Fruit fly (Drosophila melanogaster) whole organism, embryonic: Measurements from ENCODE around the gene CG13658.

Experiments used
- B-H1 ChIP-seq: fragments of 200-800 bp; sonication (Bioruptor generic); IDR thresholded peaks from 3 replicates; pipeline ENCODE4 v1.3.6; 2022; ENCODE audit warnings: missing biosample characterization, missing genetic modification characterization
- CG10565 ChIP-seq: fragments of 200-800 bp; sonication (Bioruptor generic); optimal IDR thresholded peaks from 3 replicates; lab custom pipeline; 2016; ENCODE audit warnings: missing biosample characterization, mild to moderate bottlenecking, missing genetic modification characterization
- CG12104 ChIP-seq: fragments of 200-800 bp; sonication (Bioruptor generic); optimal IDR thresholded peaks from 3 replicates; lab custom pipeline; 2016; ENCODE audit warnings: missing biosample characterization, missing genetic modification characterization
- CG13424 ChIP-seq: fragments of 200-800 bp; sonication (Bioruptor generic); optimal IDR thresholded peaks from 2 replicates; lab custom pipeline; 2019; ENCODE audit warnings: missing biosample characterization, mild to moderate bottlenecking, missing genetic modification characterization, moderate library complexity
- CG14050 ChIP-seq: fragments of 200-800 bp; sonication (Bioruptor generic); IDR thresholded peaks from 3 replicates; pipeline ENCODE4 v1.3.6; 2022; ENCODE audit warnings: missing biosample characterization, missing genetic modification characterization
- CG14441 ChIP-seq: fragments of 200-800 bp; sonication (Bioruptor generic); IDR thresholded peaks from 2 replicates; pipeline ENCODE4 v1.3.6; 2022; ENCODE audit warnings: missing biosample characterization, missing genetic modification characterization
- CG15479 ChIP-seq: fragments of 200-800 bp; sonication (Bioruptor generic); optimal IDR thresholded peaks from 3 replicates; lab custom pipeline; 2019; ENCODE audit warnings: missing biosample characterization, mild to moderate bottlenecking, missing genetic modification characterization, moderate library complexity
- CG17612 ChIP-seq: fragments of 200-800 bp; sonication (Bioruptor generic); IDR thresholded peaks from 2 replicates; pipeline ENCODE4 v1.3.6; 2022; ENCODE audit warnings: missing biosample characterization, missing genetic modification characterization
- CG18011 ChIP-seq: fragments of 200-800 bp; sonication (Bioruptor generic); optimal IDR thresholded peaks from 2 replicates; lab custom pipeline; 2017; ENCODE audit warnings: missing biosample characterization, missing genetic modification characterization, mild to moderate bottlenecking, moderate library complexity, missing genotype
- CG30431 ChIP-seq: fragments of 200-800 bp; sonication (Bioruptor generic); optimal IDR thresholded peaks from 2 replicates; lab custom pipeline; 2017; ENCODE audit warnings: missing biosample characterization, missing genetic modification characterization
- CG31365 ChIP-seq: fragments of 200-800 bp; sonication (Bioruptor generic); optimal IDR thresholded peaks from 2 replicates; lab custom pipeline; 2018; ENCODE audit warnings: missing biosample characterization, mild to moderate bottlenecking, missing genetic modification characterization
- CG6272 ChIP-seq: fragments of 200-800 bp; sonication (Bioruptor generic); IDR thresholded peaks from 2 replicates; pipeline ENCODE4 v1.3.6; 2022; ENCODE audit warnings: missing biosample characterization, missing genetic modification characterization
- CG6813 ChIP-seq: fragments of 200-800 bp; sonication (Bioruptor generic); optimal IDR thresholded peaks from 2 replicates; lab custom pipeline; 2017; ENCODE audit warnings: missing biosample characterization, missing genetic modification characterization, mild to moderate bottlenecking, moderate library complexity, missing genetic modification reagents
- CG7556 ChIP-seq: fragments of 200-800 bp; sonication (Bioruptor generic); optimal IDR thresholded peaks from 2 replicates; lab custom pipeline; 2017; ENCODE audit warnings: missing biosample characterization, mild to moderate bottlenecking, missing genetic modification characterization
- CG8281 ChIP-seq: fragments of 200-800 bp; sonication (Bioruptor generic); optimal IDR thresholded peaks from 2 replicates; lab custom pipeline; 2018; ENCODE audit warnings: missing biosample characterization, mild to moderate bottlenecking, missing genetic modification characterization, moderate library complexity
- CG8765 ChIP-seq: fragments of 200-800 bp; sonication (Bioruptor generic); IDR thresholded peaks from 2 replicates; pipeline ENCODE4 v1.3.6; 2022; ENCODE audit warnings: missing biosample characterization, missing genetic modification characterization
- CG8924 ChIP-seq: fragments of 200-800 bp; optimal IDR thresholded peaks from 3 replicates; lab custom pipeline; 2019; ENCODE audit warnings: missing biosample characterization, mild to moderate bottlenecking, missing genetic modification characterization, moderate library complexity
- E2f2 ChIP-seq: fragments of 200-800 bp; sonication (Bioruptor generic); IDR thresholded peaks from 2 replicates; pipeline ENCODE4 v1.3.6; 2022; ENCODE audit warnings: missing biosample characterization, missing genetic modification characterization
- Fer2 ChIP-seq: fragments of 200-800 bp; sonication (Bioruptor generic); optimal IDR thresholded peaks from 2 replicates; lab custom pipeline; 2018; ENCODE audit warnings: missing biosample characterization, mild to moderate bottlenecking, missing genetic modification characterization, moderate library complexity
- HLH4C ChIP-seq: fragments of 200-800 bp; sonication (Bioruptor generic); IDR thresholded peaks from 3 replicates; pipeline ENCODE4 v1.3.6; 2022; ENCODE audit warnings: missing biosample characterization, missing genetic modification characterization; ENCODE audit not compliant: partially characterized antibody
- HmgD ChIP-seq: fragments of 200-800 bp; sonication (Bioruptor generic); optimal IDR thresholded peaks from 3 replicates; lab custom pipeline; 2016; ENCODE audit warnings: missing biosample characterization, missing genetic modification characterization
- Jarid2 ChIP-seq: fragments of 200-800 bp; sonication (Bioruptor generic); optimal IDR thresholded peaks from 3 replicates; lab custom pipeline; 2017; ENCODE audit warnings: mild to moderate bottlenecking, missing biosample characterization, missing genetic modification reagents, missing genetic modification characterization
- Nf-YC ChIP-seq: fragments of 200-800 bp; optimal IDR thresholded peaks from 3 replicates; lab custom pipeline; 2019; ENCODE audit warnings: missing biosample characterization, mild to moderate bottlenecking, missing genetic modification characterization, moderate library complexity
- Poxn ChIP-seq: fragments of 200-800 bp; sonication (Bioruptor generic); IDR thresholded peaks from 2 replicates; pipeline ENCODE4 v1.3.6; 2022; ENCODE audit warnings: missing biosample characterization, missing genetic modification characterization
- Scr ChIP-seq: fragments of 200-800 bp; sonication (Bioruptor generic); IDR thresholded peaks from 2 replicates; pipeline ENCODE4 v1.3.6; 2022; ENCODE audit warnings: missing biosample characterization, missing genetic modification characterization; ENCODE audit not compliant: partially characterized antibody
- Sin3A ChIP-seq: fragments of >200 bp; optimal IDR thresholded peaks from 2 replicates; lab custom pipeline; 2018
- Ssrp ChIP-seq: fragments of 200-800 bp; sonication (Bioruptor generic); optimal IDR thresholded peaks from 2 replicates; lab custom pipeline; 2018; ENCODE audit warnings: missing biosample characterization, mild to moderate bottlenecking, missing genetic modification characterization, moderate library complexity
- bowl ChIP-seq: fragments of 200-800 bp; sonication (Bioruptor generic); IDR thresholded peaks from 2 replicates; pipeline ENCODE4 v1.3.6; 2022; ENCODE audit warnings: missing biosample characterization, missing genetic modification characterization
- cad ChIP-seq: fragments of >200 bp; optimal IDR thresholded peaks from 2 replicates; lab custom pipeline; 2017; ENCODE audit warnings: missing biosample characterization, missing genetic modification characterization
- corto ChIP-seq: fragments of 200-800 bp; sonication (Bioruptor generic); optimal IDR thresholded peaks from 2 replicates; lab custom pipeline; 2016; ENCODE audit warnings: missing biosample characterization, mild to moderate bottlenecking, missing genetic modification characterization, moderate library complexity
- croc ChIP-seq: fragments of 200-800 bp; sonication (Bioruptor generic); conservative IDR thresholded peaks from 3 replicates; pipeline ENCODE4 v1.3.6; 2022; ENCODE audit warnings: missing biosample characterization, missing genetic modification characterization
- ems ChIP-seq: fragments of 200-800 bp; sonication (Bioruptor generic); optimal IDR thresholded peaks from 3 replicates; lab custom pipeline; 2016; ENCODE audit warnings: missing biosample characterization, missing genetic modification characterization
- esg ChIP-seq: fragments of 200-800 bp; sonication (Bioruptor generic); conservative IDR thresholded peaks from 2 replicates; pipeline ENCODE4 v1.3.6; 2022; ENCODE audit warnings: missing biosample characterization, missing genetic modification characterization
- eve ChIP-seq, 2 experiments: fragments of >200 bp; optimal IDR thresholded peaks; 2 replicates each; lab custom pipeline; 2017; ENCODE audit warnings: missing biosample characterization in 2 of 2, missing genetic modification characterization in 2 of 2
- ind ChIP-seq: fragments of 200-800 bp; sonication (Bioruptor generic); optimal IDR thresholded peaks from 3 replicates; lab custom pipeline; 2016; ENCODE audit warnings: missing biosample characterization, missing genetic modification characterization
- jing ChIP-seq: fragments of 200-800 bp; sonication (Bioruptor generic); optimal IDR thresholded peaks from 2 replicates; lab custom pipeline; 2018; ENCODE audit warnings: missing biosample characterization, mild to moderate bottlenecking, missing genetic modification characterization
- ken ChIP-seq: fragments of 200-800 bp; sonication (Bioruptor generic); IDR thresholded peaks from 3 replicates; pipeline ENCODE4 v1.3.6; 2022; ENCODE audit warnings: missing biosample characterization, missing genetic modification characterization
- klu ChIP-seq: fragments of 200-800 bp; sonication (Bioruptor generic); IDR thresholded peaks from 2 replicates; pipeline ENCODE4 v1.3.6; 2022; ENCODE audit warnings: missing biosample characterization, missing genetic modification characterization
- lab ChIP-seq: fragments of 200-800 bp; sonication (Bioruptor generic); optimal IDR thresholded peaks from 3 replicates; lab custom pipeline; 2017; ENCODE audit warnings: missing biosample characterization, missing genetic modification characterization, mild to moderate bottlenecking, moderate library complexity, missing genetic modification reagents
- oc ChIP-seq: fragments of 200-800 bp; sonication (Bioruptor generic); optimal IDR thresholded peaks from 2 replicates; lab custom pipeline; 2018; ENCODE audit warnings: missing biosample characterization, mild to moderate bottlenecking, missing genetic modification characterization, moderate library complexity
- pfk ChIP-seq: fragments of 200-800 bp; sonication (Bioruptor generic); optimal IDR thresholded peaks from 2 replicates; lab custom pipeline; 2018; ENCODE audit warnings: missing biosample characterization, mild to moderate bottlenecking, missing genetic modification characterization, moderate library complexity
- pnt ChIP-seq: fragments of 200-800 bp; sonication (Bioruptor generic); optimal IDR thresholded peaks from 3 replicates; lab custom pipeline; 2016; ENCODE audit warnings: missing biosample characterization, missing genetic modification characterization
- ranshi ChIP-seq: fragments of 200-800 bp; sonication (Bioruptor generic); IDR thresholded peaks from 2 replicates; pipeline ENCODE4 v1.3.6; 2022; ENCODE audit warnings: missing biosample characterization, missing genetic modification characterization
- scrt ChIP-seq: fragments of 200-800 bp; sonication (Bioruptor generic); optimal IDR thresholded peaks from 2 replicates; lab custom pipeline; 2018; ENCODE audit warnings: missing biosample characterization, mild to moderate bottlenecking, missing genetic modification characterization, moderate library complexity
- sens-2 ChIP-seq: fragments of 200-800 bp; sonication (Bioruptor generic); IDR thresholded peaks from 2 replicates; pipeline ENCODE4 v1.3.6; 2022; ENCODE audit warnings: missing biosample characterization, missing genetic modification characterization
- sim ChIP-seq: fragments of 200-800 bp; sonication (Bioruptor generic); IDR thresholded peaks from 2 replicates; pipeline ENCODE4 v1.3.6; 2022; ENCODE audit warnings: missing biosample characterization, missing genetic modification characterization
- sqz ChIP-seq: fragments of 200-800 bp; sonication (Bioruptor generic); optimal IDR thresholded peaks from 3 replicates; lab custom pipeline; 2018; ENCODE audit warnings: missing biosample characterization, mild to moderate bottlenecking, missing genetic modification characterization
- unpg ChIP-seq: fragments of 200-800 bp; sonication (Bioruptor generic); optimal IDR thresholded peaks from 3 replicates; lab custom pipeline; 2018; ENCODE audit warnings: missing biosample characterization, mild to moderate bottlenecking, missing genetic modification characterization, moderate library complexity
- z ChIP-seq: fragments of 200-800 bp; sonication (Bioruptor generic); IDR thresholded peaks from 3 replicates; pipeline ENCODE4 v1.3.6; 2022; ENCODE audit warnings: missing biosample characterization, missing genetic modification characterization
- zen2 ChIP-seq: fragments of 200-800 bp; sonication (Bioruptor generic); IDR thresholded peaks from 3 replicates; pipeline ENCODE4 v1.3.6; 2022; ENCODE audit warnings: missing biosample characterization, missing genetic modification characterization; ENCODE audit not compliant: partially characterized antibody
- zf30C ChIP-seq: fragments of 200-800 bp; sonication (Bioruptor generic); optimal IDR thresholded peaks from 3 replicates; lab custom pipeline; 2018; ENCODE audit warnings: missing biosample characterization, mild to moderate bottlenecking, missing genetic modification characterization

The CG13658 gene

DNA sequence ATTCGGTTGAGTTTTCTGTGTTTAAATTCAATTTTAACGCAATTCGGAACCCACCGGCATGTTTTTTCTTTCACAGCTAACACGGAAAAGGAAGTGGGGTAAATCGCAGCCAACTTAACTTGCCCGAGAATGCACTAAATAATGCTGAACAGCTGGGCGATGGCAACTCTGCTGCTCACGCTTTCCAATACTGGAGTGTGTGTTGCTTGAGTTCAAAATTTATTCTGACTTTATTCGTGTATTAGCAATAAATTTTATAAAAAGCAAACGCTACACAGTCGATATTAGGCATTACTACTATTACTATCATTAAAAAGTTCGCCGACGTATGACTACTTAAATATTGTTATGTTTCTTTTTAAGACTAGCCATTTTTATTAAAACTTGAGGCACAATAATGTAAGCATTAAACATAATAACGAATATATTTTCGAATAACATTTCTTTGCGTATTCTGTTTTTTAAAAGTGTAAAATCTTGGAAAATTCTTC lies 39.9 kb upstream of the CG13658 start, which contains the start of the genes RpS27 and Nup37 (continued):
- TF ChIP-seq HLH4C (GFP tag; lab: Robert Waterston, UW) (no peak), CG10565 (GFP tag; lab: Kevin White, UChicago) (peak; percentile 91), Nf-YC (tag; lab: Kevin White, UChicago) (peak; percentile 88), scrt (GFP tag; lab: Kevin White, UChicago) (peak; percentile 96), Ssrp (peak; percentile 92), HmgD (GFP tag; lab: Kevin White, UChicago) (peak; percentile 99), CG15479 (GFP tag; lab: Kevin White, UChicago) (peak; percentile 75), zen2 (no peak), sim (peak; percentile 89), CG8765 (GFP tag; lab: Robert Waterston, UW) (peak; percentile 89), z (GFP tag; lab: Robert Waterston, UW) (peak; percentile 78), eve (GFP tag; optimal IDR thresholded peaks at IDR 0.05; lab: Kevin White, UChicago) (no peak), CG13424 (peak; percentile 88), klu (peak; percentile 92), CG30431 (GFP tag; lab: Kevin White, UChicago) (peak; percentile 98), bowl (GFP tag; lab: Robert Waterston, UW) (peak; percentile 88), lab (GFP tag; lab: Kevin White, UChicago) (peak; percentile 99), croc (GFP tag; lab: Robert Waterston, UW) (peak; percentile 88), Poxn (peak; percentile 84), cad (GFP tag; lab: Kevin White, UChicago) (no peak), Sin3A (lab: Kevin White, UChicago) (peak; percentile 64), CG8281 (peak; percentile 87), ken (GFP tag; lab: Robert Waterston, UW) (peak; percentile 99), ranshi (GFP tag; lab: Robert Waterston, UW) (peak; percentile 96), unpg (GFP tag; lab: Kevin White, UChicago) (peak; percentile 95), zf30C (GFP tag; lab: Kevin White, UChicago) (peak; percentile 61), B-H1 (peak; percentile 90), pnt (GFP tag; lab: Kevin White, UChicago) (peak; percentile 91), CG8924 (peak; percentile 93), Fer2 (tag; lab: Kevin White, UChicago) (peak; percentile 98), CG7556 (GFP tag; lab: Kevin White, UChicago) (peak; percentile 93), CG17612 (GFP tag; lab: Robert Waterston, UW) (peak; percentile 93), ind (GFP tag; lab: Kevin White, UChicago) (peak; percentile 96), esg (GFP tag; lab: Robert Waterston, UW) (peak; percentile 84), jing (GFP tag; lab: Kevin White, UChicago) (peak; percentile 94), CG6272 (GFP tag; lab: Robert Waterston, UW) (peak; percentile 91), CG14441 (GFP tag; lab: Robert Waterston, UW) (peak; percentile 95), CG31365 (peak; percentile 92), CG18011 (peak; percentile 92), sens-2 (GFP tag; lab: Robert Waterston, UW) (peak; percentile 97), E2f2 (GFP tag; lab: Robert Waterston, UW) (peak; percentile 85), CG6813 (GFP tag; lab: Kevin White, UChicago) (peak; percentile 98), oc (peak; percentile 92), pfk (peak; percentile 90), Jarid2 (GFP tag; lab: Kevin White, UChicago) (peak; percentile 94), sqz (GFP tag; lab: Kevin White, UChicago) (peak; percentile 98), CG12104 (GFP tag; lab: Kevin White, UChicago) (peak; percentile 99), corto (GFP tag; lab: Kevin White, UChicago) (peak; percentile 71), ems (peak; percentile 98), CG14050 (GFP tag; lab: Robert Waterston, UW) (peak; percentile 93), Scr (peak; percentile 41; the same call in 1 of the 2 replicates)
